Fruit fly (Drosophila melanogaster) whole organism, embryonic: ENCODE measurements around the gene SCCRO.

Experiments used
- CG17802 ChIP-seq: fragments of 200-800 bp; sonication (Bioruptor generic); optimal IDR thresholded peaks from 2 replicates; lab custom pipeline; 2018; ENCODE audit warnings: missing biosample characterization, mild to moderate bottlenecking, missing genetic modification characterization, moderate library complexity
- CG18011 ChIP-seq: fragments of 200-800 bp; sonication (Bioruptor generic); optimal IDR thresholded peaks from 2 replicates; lab custom pipeline; 2017; ENCODE audit warnings: missing biosample characterization, missing genetic modification characterization, mild to moderate bottlenecking, moderate library complexity, missing genotype
- CG3065 ChIP-seq: fragments of 200-800 bp; sonication (Bioruptor generic); optimal IDR thresholded peaks from 2 replicates; lab custom pipeline; 2016; ENCODE audit warnings: missing biosample characterization, missing genetic modification characterization
- Eip74EF ChIP-seq, 2 experiments: fragments of 200-800 bp in 1 of 2; fragments of >200 bp in 1 of 2; sonication (Bioruptor generic) in 1 of 2; optimal IDR thresholded peaks; 2 replicates each; lab custom pipeline; 2017 to 2019; ENCODE audit warnings: missing biosample characterization in 2 of 2, missing genetic modification characterization in 2 of 2, mild to moderate bottlenecking in 1 of 2, moderate library complexity in 1 of 2
- ci ChIP-seq: fragments of 200-800 bp; sonication (Bioruptor generic); IDR thresholded peaks from 3 replicates; pipeline ENCODE4 v1.3.6; 2022; ENCODE audit warnings: missing biosample characterization, missing genetic modification characterization
- ems ChIP-seq: fragments of 200-800 bp; sonication (Bioruptor generic); optimal IDR thresholded peaks from 3 replicates; lab custom pipeline; 2016; ENCODE audit warnings: missing biosample characterization, missing genetic modification characterization
- nmo ChIP-seq: fragments of 200-800 bp; sonication (Bioruptor generic); optimal IDR thresholded peaks from 2 replicates; lab custom pipeline; 2018; ENCODE audit warnings: missing biosample characterization, mild to moderate bottlenecking, missing genetic modification characterization, moderate library complexity

DNA sequence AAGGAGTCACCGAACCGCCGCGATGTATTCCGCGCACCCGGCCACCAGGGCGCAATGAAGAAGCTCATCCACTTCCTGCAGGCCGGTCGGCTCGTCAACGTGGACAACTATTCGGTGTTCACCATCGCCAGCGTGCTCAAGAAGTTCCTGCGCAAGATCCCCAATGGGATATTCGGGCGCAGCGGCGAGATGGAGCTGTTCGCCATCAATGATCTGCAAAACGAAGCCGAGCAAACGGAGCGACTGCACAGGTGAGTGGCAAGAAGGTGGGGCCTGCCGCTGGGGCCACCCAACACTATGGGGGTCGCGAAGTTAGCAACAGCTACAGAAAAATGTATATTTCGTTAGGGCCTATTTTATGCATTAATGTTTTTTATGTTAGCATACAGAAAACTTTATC, 26.5 kb downstream of the SCCRO start:
- TF ChIP-seq CG3065 (GFP tag; lab: Kevin White, UChicago) (no peak), Eip74EF (GFP tag; optimal IDR thresholded peaks at IDR 0.05; lab: Kevin White, UChicago) (no peak), CG18011 (GFP tag; lab: Kevin White, UChicago) (no peak), ci (GFP tag; lab: Robert Waterston, UW) (no peak), CG17802 (tag; lab: Kevin White, UChicago) (no peak), nmo (GFP tag; lab: Kevin White, UChicago) (no peak), ems (GFP tag; lab: Kevin White, UChicago) (no peak)
